Fruit fly (Drosophila melanogaster) whole organism: ENCODE measurements around the gene Pgm1.

Experiments
- CG8478 ChIP-seq: fragments of >200 bp; optimal IDR thresholded peaks from 2 replicates; lab custom pipeline; 2018; ENCODE audit warnings: inconsistent platforms
- Dll ChIP-seq: fragments of >200 bp; optimal IDR thresholded peaks from 2 replicates; lab custom pipeline; 2017
- EcR ChIP-seq, 2 experiments: fragments of >200 bp; optimal IDR thresholded peaks; 2 replicates each; lab custom pipeline; 2017; ENCODE audit warnings: missing biosample characterization in 2 of 2, missing genetic modification characterization in 2 of 2, missing genetic modification reagents in 2 of 2
- pan ChIP-seq: fragments of >200 bp; optimal IDR thresholded peaks from 2 replicates; lab custom pipeline; 2017
- psq ChIP-seq: fragments of >200 bp; optimal IDR thresholded peaks from 2 replicates; lab custom pipeline; 2017
- usp ChIP-seq: fragments of >200 bp; optimal IDR thresholded peaks from 2 replicates; lab custom pipeline; 2017; ENCODE audit warnings: missing biosample characterization, missing genetic modification characterization, mixed read lengths

- TF ChIP-seq pan (lab: Kevin White, UChicago) (no peak), CG8478 (no peak), psq (lab: Kevin White, UChicago) (no peak), usp (GFP tag; lab: Kevin White, UChicago) (no peak), EcR (GFP tag; optimal IDR thresholded peaks at IDR 0.05; lab: Kevin White, UChicago) (no peak), Dll (lab: Kevin White, UChicago) (no peak)
Measured at dm6 chr3L:16090330-16090803, 38.0 kb downstream of the Pgm1 start, which contains the start of the genes CG5235 and ClC-c.
